Fruit fly (Drosophila melanogaster) whole organism, wandering third instar larva: Measurements from ENCODE around the gene CG6149.

Source experiments
- Abd-B ChIP-seq: fragments of >200 bp; optimal IDR thresholded peaks from 2 replicates; lab custom pipeline; 2017; ENCODE audit warnings: missing biosample characterization, missing genetic modification characterization
- Hr83 ChIP-seq: fragments of 200-300 bp; sonication (Bioruptor generic); optimal IDR thresholded peaks from 2 replicates; lab custom pipeline; 2016; ENCODE audit warnings: missing biosample characterization, mild to moderate bottlenecking, missing genetic modification characterization, moderate library complexity; ENCODE audit not compliant: poor library complexity, severe bottlenecking
- Mio ChIP-seq: sonication (Bioruptor generic); optimal IDR thresholded peaks from 2 replicates; lab custom pipeline; 2016; ENCODE audit warnings: missing biosample characterization, missing genetic modification characterization
- br ChIP-seq: fragments of 200-800 bp; sonication (Bioruptor generic); optimal IDR thresholded peaks from 2 replicates; lab custom pipeline; 2016; ENCODE audit warnings: missing biosample characterization, missing genetic modification characterization
- ey ChIP-seq: fragments of 200-800 bp; sonication (Bioruptor generic); optimal IDR thresholded peaks from 2 replicates; lab custom pipeline; 2016; ENCODE audit warnings: missing biosample characterization, missing genetic modification characterization
- fru ChIP-seq: fragments of 200-800 bp; sonication (Bioruptor generic); optimal IDR thresholded peaks from 3 replicates; lab custom pipeline; 2016; ENCODE audit warnings: missing biosample characterization, mild to moderate bottlenecking, missing genetic modification characterization
- jim ChIP-seq: fragments of 175-275, 200-325 bp; sonication (Bioruptor generic); optimal IDR thresholded peaks from 2 replicates; lab custom pipeline; 2016; ENCODE audit warnings: missing biosample characterization, mild to moderate bottlenecking, missing genetic modification characterization
- lola ChIP-seq: fragments of >200 bp; optimal IDR thresholded peaks from 2 replicates; lab custom pipeline; 2017; ENCODE audit warnings: missing biosample characterization, missing genetic modification characterization
- pan ChIP-seq: fragments of >200 bp; optimal IDR thresholded peaks from 2 replicates; lab custom pipeline; 2017
- tai ChIP-seq: sonication (Bioruptor generic); optimal IDR thresholded peaks from 2 replicates; lab custom pipeline; 2016; ENCODE audit warnings: missing biosample characterization, missing genetic modification characterization
- usp ChIP-seq: fragments of >200 bp; optimal IDR thresholded peaks from 2 replicates; lab custom pipeline; 2017; ENCODE audit warnings: missing biosample characterization, missing genetic modification characterization
- woc ChIP-seq: sonication (Bioruptor generic); optimal IDR thresholded peaks from 2 replicates; lab custom pipeline; 2016; ENCODE audit warnings: missing biosample characterization, mild to moderate bottlenecking, missing genetic modification characterization

DNA sequence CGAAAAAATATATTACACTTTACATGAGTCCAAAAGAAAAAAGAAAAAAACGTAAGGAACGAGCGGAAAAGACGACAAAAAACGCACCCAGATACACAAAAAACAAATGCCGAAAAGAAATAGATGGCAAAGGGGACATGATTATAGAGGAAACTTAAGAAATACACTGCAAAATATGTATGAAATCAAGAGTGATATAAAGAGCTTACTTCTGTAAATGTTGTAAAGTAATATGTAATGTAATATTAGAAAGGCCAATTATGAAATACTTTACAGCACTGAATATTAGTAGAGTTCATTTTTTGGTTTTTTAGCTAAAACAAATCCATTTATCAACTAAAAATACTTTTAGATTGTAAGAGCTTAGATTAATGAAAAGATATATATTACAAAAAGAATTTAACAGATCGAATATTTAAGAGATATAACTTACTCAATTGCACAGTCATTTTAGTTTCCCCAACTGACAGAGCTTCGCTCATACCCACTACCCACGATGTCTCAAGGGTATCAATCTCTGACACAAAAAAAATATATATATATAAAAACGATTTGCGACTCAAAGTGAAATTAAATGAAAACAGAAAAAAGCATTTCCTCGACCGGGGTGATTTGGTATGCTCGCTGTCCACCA, 50.3 kb downstream of the CG6149 start:
- TF ChIP-seq fru (no peak), Abd-B (GFP tag; lab: Kevin White, UChicago) (no peak), Hr83 (GFP tag; lab: Kevin White, UChicago) (no peak), usp (GFP tag; lab: Kevin White, UChicago) (no peak), pan (lab: Kevin White, UChicago) (no peak), ey (GFP tag; lab: Kevin White, UChicago) (no peak), br (GFP tag; lab: Kevin White, UChicago) (no peak), Mio (GFP tag; lab: Kevin White, UChicago) (no peak), tai (no peak), lola (no peak), woc (no peak), jim (GFP tag; lab: Kevin White, UChicago) (no peak)
